Worm (Caenorhabditis elegans): ENCODE data around the gene str-7.

- TF ChIP-seq cey-2 (tag; optimal IDR thresholded peaks at IDR 0.05; ENCODE audit: borderline replicate concordance, insufficient read depth) (no peak), fos-1 (tag; optimal IDR thresholded peaks at IDR 0.05) (no peak)
These were observed 29.8 kb upstream of the str-7 start for ce11 chrV:16129116-16129515.

All from whole organism, L4 larva.